Worm (Caenorhabditis elegans) whole organism, early embryonic: Measurements from ENCODE around the gene lin-25.

Source experiments
- B0310.2 ChIP-seq: sonication (generic microtip); optimal IDR thresholded peaks from 2 replicates; lab custom pipeline; 2016; ENCODE audit warnings: mild to moderate bottlenecking, missing genetic modification characterization, missing compliant biosample characterization
- F13C5.2 ChIP-seq: sonication (generic microtip); optimal IDR thresholded peaks from 2 replicates; lab custom pipeline; 2017; ENCODE audit warnings: mild to moderate bottlenecking, missing genetic modification characterization, inconsistent platforms, missing compliant biosample characterization
- aly-1 ChIP-seq: sonication (generic microtip); optimal IDR thresholded peaks from 2 replicates; lab custom pipeline; 2016; ENCODE audit warnings: missing genetic modification characterization, missing compliant biosample characterization
- ama-1 ChIP-seq: fragments of 150-350 bp; optimal IDR thresholded peaks from 2 replicates; lab custom pipeline; 2014
- ceh-13 ChIP-seq: fragments of 200-800 bp; sonication (Bioruptor generic); optimal IDR thresholded peaks from 2 replicates; lab custom pipeline; 2018; ENCODE audit warnings: mild to moderate bottlenecking, missing genetic modification characterization, missing compliant biosample characterization
- ceh-36 ChIP-seq: sonication (generic microtip); optimal IDR thresholded peaks from 2 replicates; lab custom pipeline; 2016; ENCODE audit warnings: missing genetic modification characterization, inconsistent platforms, missing compliant biosample characterization
- ets-7 ChIP-seq: sonication (generic microtip); optimal IDR thresholded peaks from 2 replicates; lab custom pipeline; 2016; ENCODE audit warnings: missing genotype, missing genetic modification characterization, missing compliant biosample characterization
- flt-1 ChIP-seq: fragments of 200-800 bp; sonication (Bioruptor generic); IDR thresholded peaks from 2 replicates; pipeline ENCODE4 v1.3.6; 2022; ENCODE audit warnings: missing genetic modification characterization, missing compliant biosample characterization
- hmbx-1 ChIP-seq: sonication (generic microtip); optimal IDR thresholded peaks from 2 replicates; lab custom pipeline; 2016; ENCODE audit warnings: mild to moderate bottlenecking, missing genetic modification characterization, missing compliant biosample characterization
- hmg-4 ChIP-seq: fragments of 200-800 bp; sonication (Bioruptor generic); optimal IDR thresholded peaks from 2 replicates; lab custom pipeline; 2018; ENCODE audit warnings: mild to moderate bottlenecking, missing genetic modification characterization, missing compliant biosample characterization
- hnd-1 ChIP-seq: sonication (generic microtip); optimal IDR thresholded peaks from 2 replicates; lab custom pipeline; 2016; ENCODE audit warnings: missing genetic modification characterization, missing compliant biosample characterization
- pes-1 ChIP-seq: fragments of 200-800 bp; sonication (Bioruptor generic); IDR thresholded peaks from 2 replicates; pipeline ENCODE4 v1.3.6; 2022; ENCODE audit warnings: missing genetic modification reagents, missing genetic modification characterization, missing compliant biosample characterization
- scrt-1 ChIP-seq: fragments of 200-800 bp; sonication (Bioruptor generic); IDR thresholded peaks from 2 replicates; pipeline ENCODE4 v1.3.6; 2022; ENCODE audit warnings: missing genetic modification characterization, missing compliant biosample characterization
- sea-1 ChIP-seq: fragments of 200-800 bp; sonication (Bioruptor generic); conservative IDR thresholded peaks from 2 replicates; pipeline ENCODE4 v1.3.6; 2022; ENCODE audit warnings: missing genetic modification characterization, missing compliant biosample characterization
- tbx-11 ChIP-seq: fragments of 200-800 bp; sonication (Bioruptor generic); IDR thresholded peaks from 2 replicates; pipeline ENCODE4 v1.3.6; 2022; ENCODE audit warnings: missing genetic modification characterization, missing compliant biosample characterization
- tbx-37 ChIP-seq: fragments of 200-800 bp; sonication (Bioruptor generic); conservative IDR thresholded peaks from 2 replicates; pipeline ENCODE4 v1.3.6; 2022; ENCODE audit warnings: missing genetic modification reagents, missing genetic modification characterization, missing compliant biosample characterization
- tra-4 ChIP-seq: sonication (generic microtip); optimal IDR thresholded peaks from 2 replicates; lab custom pipeline; 2017; ENCODE audit warnings: missing genetic modification characterization, missing compliant biosample characterization

lin-25 gene

ce11 chrV:12660280-12660818 is 10.6 kb downstream of the lin-25 start, which contains the start of gene his-74:
his-74 (minus strand) TSS chrV:12660330.
- TF ChIP-seq hmg-4 (GFP tag; lab: Kevin White, UChicago), result no peak
- no peak for TF ChIP-seq F13C5.2 (tag; lab: Kevin White, UChicago)
- no peak for TF ChIP-seq hnd-1 (tag; lab: Kevin White, UChicago)
- no peak for TF ChIP-seq ceh-36
- no peak for TF ChIP-seq ceh-13 (GFP tag; lab: Kevin White, UChicago)
- TF ChIP-seq B0310.2, result no peak
- no peak for TF ChIP-seq ets-7 (tag; lab: Kevin White, UChicago)
- TF ChIP-seq tbx-11 (GFP tag; lab: Robert Waterston, UW), result no peak
- no peak for TF ChIP-seq aly-1 (tag; lab: Kevin White, UChicago)
- no peak for TF ChIP-seq tbx-37 (GFP tag; lab: Robert Waterston, UW)
- no peak for TF ChIP-seq hmbx-1 (tag; lab: Kevin White, UChicago)
- no peak for TF ChIP-seq scrt-1 (GFP tag; lab: Robert Waterston, UW)
- TF ChIP-seq flt-1, result no peak
- TF ChIP-seq tra-4 (tag; lab: Kevin White, UChicago), result no peak
- TF ChIP-seq sea-1 (GFP tag; lab: Robert Waterston, UW), result no peak
- TF ChIP-seq ama-1 (lab: Kevin White, UChicago), result no peak
- no peak for TF ChIP-seq pes-1 (GFP tag; lab: Robert Waterston, UW)

- TF ChIP-seq ceh-36 (no peak), scrt-1 (GFP tag; lab: Robert Waterston, UW) (no peak), F13C5.2 (tag; lab: Kevin White, UChicago) (no peak), ama-1 (lab: Kevin White, UChicago) (no peak), aly-1 (tag; lab: Kevin White, UChicago) (no peak), tra-4 (tag; lab: Kevin White, UChicago) (no peak), flt-1 (no peak), tbx-37 (GFP tag; lab: Robert Waterston, UW) (no peak), hnd-1 (tag; lab: Kevin White, UChicago) (no peak), sea-1 (GFP tag; lab: Robert Waterston, UW) (no peak), hmg-4 (GFP tag; lab: Kevin White, UChicago) (no peak), B0310.2 (no peak), ets-7 (tag; lab: Kevin White, UChicago) (no peak), ceh-13 (GFP tag; lab: Kevin White, UChicago) (no peak), hmbx-1 (tag; lab: Kevin White, UChicago) (no peak), tbx-11 (GFP tag; lab: Robert Waterston, UW) (no peak)
These were observed 11.9 kb downstream of the lin-25 start, which contains the start of gene W05B10.3 for ce11 chrV:12661619-12662018. W05B10.3 (minus strand) TSS chrV:12661719.

DNA sequence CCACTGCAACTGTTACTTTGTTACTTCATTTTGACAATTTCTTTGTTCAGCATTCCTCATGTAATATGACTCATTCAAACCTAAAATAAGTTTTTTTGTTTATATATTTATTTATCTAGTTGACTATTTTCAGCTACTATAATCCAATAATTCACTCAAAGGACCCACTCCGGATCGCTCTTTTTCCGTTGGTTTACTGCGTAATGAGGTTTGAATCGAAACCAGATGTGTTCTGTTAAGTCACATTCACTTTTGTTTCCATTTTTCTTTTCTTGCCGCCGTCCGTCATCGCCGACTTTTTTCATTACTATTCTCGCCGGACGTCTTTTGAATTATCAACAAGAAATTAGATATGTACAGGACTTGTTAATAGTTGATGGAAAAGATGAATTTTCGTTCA is 13.7 kb downstream of the lin-25 start:
- TF ChIP-seq F13C5.2 (tag; lab: Kevin White, UChicago) (no peak), hmg-4 (GFP tag; lab: Kevin White, UChicago) (no peak), ets-7 (tag; lab: Kevin White, UChicago) (no peak), sea-1 (GFP tag; lab: Robert Waterston, UW) (no peak), hnd-1 (tag; lab: Kevin White, UChicago) (no peak), flt-1 (no peak), B0310.2 (no peak)

ce11 chrV:12667397-12667796 is 17.7 kb downstream of the lin-25 start:
- TF ChIP-seq sea-1 (GFP tag; lab: Robert Waterston, UW), result no peak
- TF ChIP-seq hmbx-1 (tag; lab: Kevin White, UChicago), result no peak
- TF ChIP-seq flt-1, result no peak
- no peak for TF ChIP-seq aly-1 (tag; lab: Kevin White, UChicago)
- TF ChIP-seq tbx-11 (GFP tag; lab: Robert Waterston, UW), result no peak
- TF ChIP-seq tra-4 (tag; lab: Kevin White, UChicago), result no peak
- no peak for TF ChIP-seq pes-1 (GFP tag; lab: Robert Waterston, UW)
- TF ChIP-seq ets-7 (tag; lab: Kevin White, UChicago), result no peak
- TF ChIP-seq hmg-4 (GFP tag; lab: Kevin White, UChicago), result no peak
- TF ChIP-seq scrt-1 (GFP tag; lab: Robert Waterston, UW), result no peak
- TF ChIP-seq ama-1 (lab: Kevin White, UChicago), result no peak
- no peak for TF ChIP-seq tbx-37 (GFP tag; lab: Robert Waterston, UW)

DNA sequence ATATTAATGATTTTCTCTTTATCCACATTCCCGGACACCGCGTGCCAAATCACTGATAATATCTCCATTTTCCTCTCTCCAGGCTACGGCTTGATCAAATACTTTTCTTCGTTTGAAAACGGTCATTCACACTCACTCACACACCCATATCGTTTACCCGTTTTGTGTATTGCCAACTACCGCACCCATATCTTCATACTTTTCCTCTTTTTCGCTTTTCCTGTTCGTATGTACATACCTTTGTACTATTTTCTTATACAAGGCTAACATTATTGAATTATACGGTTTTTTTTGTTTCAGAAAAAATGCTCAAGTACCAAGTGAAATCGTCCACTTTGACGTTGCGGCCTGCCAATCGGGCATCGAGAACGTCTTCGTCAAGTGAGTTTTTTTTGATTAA is 18.2 kb downstream of the lin-25 start, which contains the start of gene W05B10.4:
Gene W05B10.4 (plus strand): TSS at position 301 of the 400 bp plus-strand sequence.
- no peak for TF ChIP-seq tbx-37 (GFP tag; lab: Robert Waterston, UW)
- TF ChIP-seq hmg-4 (GFP tag; lab: Kevin White, UChicago), result no peak
- no peak for TF ChIP-seq aly-1 (tag; lab: Kevin White, UChicago)
- TF ChIP-seq ceh-13 (GFP tag; lab: Kevin White, UChicago), result no peak
- TF ChIP-seq scrt-1 (GFP tag; lab: Robert Waterston, UW), result no peak
- TF ChIP-seq hnd-1 (tag; lab: Kevin White, UChicago), result no peak
- no peak for TF ChIP-seq sea-1 (GFP tag; lab: Robert Waterston, UW)
- TF ChIP-seq ets-7 (tag; lab: Kevin White, UChicago), result no peak
- TF ChIP-seq F13C5.2 (tag; lab: Kevin White, UChicago), result no peak
- no peak for TF ChIP-seq ama-1 (lab: Kevin White, UChicago)
- no peak for TF ChIP-seq tra-4 (tag; lab: Kevin White, UChicago)
- TF ChIP-seq B0310.2, result no peak
- TF ChIP-seq flt-1, result no peak
- TF ChIP-seq tbx-11 (GFP tag; lab: Robert Waterston, UW), result no peak
- TF ChIP-seq pes-1 (GFP tag; lab: Robert Waterston, UW), result no peak
- TF ChIP-seq hmbx-1 (tag; lab: Kevin White, UChicago), result no peak
- no peak for TF ChIP-seq ceh-36

- no peak for TF ChIP-seq hnd-1 (tag; lab: Kevin White, UChicago)
- no peak for TF ChIP-seq tbx-37 (GFP tag; lab: Robert Waterston, UW)
These were observed 20.9 kb downstream of the lin-25 start, which contains the start of gene srx-116 for ce11 chrV:12670607-12671006. srx-116 (plus strand) TSS chrV:12670907.

- TF ChIP-seq tbx-37 (GFP tag; lab: Robert Waterston, UW) (no peak), flt-1 (no peak), hnd-1 (tag; lab: Kevin White, UChicago) (no peak), hmg-4 (GFP tag; lab: Kevin White, UChicago) (no peak)
These were observed 24.0 kb downstream of the lin-25 start for ce11 chrV:12673745-12674144.
